Fruit fly (Drosophila melanogaster) whole organism, embryonic: Measurements from ENCODE around the gene CG7276.

ENCODE experiments used
- Abd-B ChIP-seq: fragments of 200-800 bp; sonication (Bioruptor generic); optimal IDR thresholded peaks from 2 replicates; lab custom pipeline; 2018; ENCODE audit warnings: missing biosample characterization, mild to moderate bottlenecking, missing genetic modification characterization, moderate library complexity
- B-H2 ChIP-seq: fragments of 200-800 bp; sonication (Bioruptor generic); optimal IDR thresholded peaks from 2 replicates; lab custom pipeline; 2018; ENCODE audit warnings: missing biosample characterization, mild to moderate bottlenecking, missing genetic modification characterization
- BtbVII ChIP-seq: fragments of 200-800 bp; sonication (Bioruptor generic); optimal IDR thresholded peaks from 3 replicates; lab custom pipeline; 2017; ENCODE audit warnings: missing biosample characterization, mild to moderate bottlenecking, missing genetic modification characterization
- CG12236 ChIP-seq: fragments of 200-800 bp; sonication (Bioruptor generic); optimal IDR thresholded peaks from 2 replicates; lab custom pipeline; 2016; ENCODE audit warnings: missing biosample characterization, missing genetic modification characterization
- CG12391 ChIP-seq: fragments of 200-800 bp; sonication (Bioruptor generic); optimal IDR thresholded peaks from 3 replicates; lab custom pipeline; 2018; ENCODE audit warnings: missing biosample characterization, mild to moderate bottlenecking, missing genetic modification characterization, moderate library complexity
- CG14014 ChIP-seq: fragments of 200-800 bp; sonication (Bioruptor generic); IDR thresholded peaks from 2 replicates; pipeline ENCODE4 v1.3.6; 2022; ENCODE audit warnings: missing biosample characterization, missing genetic modification characterization
- CG14667 ChIP-seq: fragments of 200-800 bp; sonication (Bioruptor generic); IDR thresholded peaks from 2 replicates; pipeline ENCODE4 v1.3.6; 2022; ENCODE audit warnings: missing biosample characterization, missing genetic modification characterization
- CG15269 ChIP-seq: fragments of 200-800 bp; sonication (Bioruptor generic); optimal IDR thresholded peaks from 2 replicates; lab custom pipeline; 2018; ENCODE audit warnings: missing biosample characterization, mild to moderate bottlenecking, missing genetic modification characterization, moderate library complexity
- CG17361 ChIP-seq: fragments of 200-800 bp; sonication (Bioruptor generic); IDR thresholded peaks from 3 replicates; pipeline ENCODE4 v1.3.6; 2022; ENCODE audit warnings: missing biosample characterization, missing genetic modification characterization
- CG18476 ChIP-seq: fragments of 200-800 bp; sonication (Bioruptor generic); optimal IDR thresholded peaks from 2 replicates; lab custom pipeline; 2016; ENCODE audit warnings: missing biosample characterization, mild to moderate bottlenecking, missing genetic modification characterization
- CG2678 ChIP-seq: fragments of 200-800 bp; sonication (Bioruptor generic); optimal IDR thresholded peaks from 3 replicates; lab custom pipeline; 2019; ENCODE audit warnings: missing biosample characterization, mild to moderate bottlenecking, missing genetic modification characterization, moderate library complexity
- CG30403 ChIP-seq: fragments of 200-800 bp; sonication (Bioruptor generic); optimal IDR thresholded peaks from 3 replicates; lab custom pipeline; 2016; ENCODE audit warnings: missing biosample characterization, missing genetic modification characterization
- CG3163 ChIP-seq: fragments of 200-800 bp; sonication (Bioruptor generic); optimal IDR thresholded peaks from 3 replicates; lab custom pipeline; 2016; ENCODE audit warnings: missing biosample characterization, missing genetic modification characterization
- CG4282 ChIP-seq: fragments of 200-800 bp; sonication (Bioruptor generic); optimal IDR thresholded peaks from 2 replicates; lab custom pipeline; 2016; ENCODE audit warnings: missing biosample characterization, missing genetic modification characterization
- CG43689 ChIP-seq: fragments of 200-800 bp; sonication (Bioruptor generic); IDR thresholded peaks from 2 replicates; pipeline ENCODE4 v1.3.6; 2022; ENCODE audit warnings: missing biosample characterization, missing genetic modification characterization
- CG6272 ChIP-seq: fragments of 200-800 bp; sonication (Bioruptor generic); IDR thresholded peaks from 2 replicates; pipeline ENCODE4 v1.3.6; 2022; ENCODE audit warnings: missing biosample characterization, missing genetic modification characterization
- CG6689 ChIP-seq: fragments of 200-800 bp; sonication (Bioruptor generic); IDR thresholded peaks from 2 replicates; pipeline ENCODE4 v1.3.6; 2022; ENCODE audit warnings: missing biosample characterization, missing genetic modification characterization
- CG8924 ChIP-seq: fragments of 200-800 bp; optimal IDR thresholded peaks from 3 replicates; lab custom pipeline; 2019; ENCODE audit warnings: missing biosample characterization, mild to moderate bottlenecking, missing genetic modification characterization, moderate library complexity
- E2f1 ChIP-seq: fragments of 200-800 bp; sonication (Bioruptor generic); IDR thresholded peaks from 2 replicates; pipeline ENCODE4 v1.3.6; 2022; ENCODE audit warnings: missing biosample characterization, missing genetic modification characterization
- E2f2 ChIP-seq: fragments of 200-800 bp; sonication (Bioruptor generic); IDR thresholded peaks from 2 replicates; pipeline ENCODE4 v1.3.6; 2022; ENCODE audit warnings: missing biosample characterization, missing genetic modification characterization
- Fer1 ChIP-seq: fragments of 200-800 bp; sonication (Bioruptor generic); optimal IDR thresholded peaks from 2 replicates; lab custom pipeline; 2017; ENCODE audit warnings: missing biosample characterization, mild to moderate bottlenecking, missing genetic modification characterization
- Fer2 ChIP-seq: fragments of 200-800 bp; sonication (Bioruptor generic); optimal IDR thresholded peaks from 2 replicates; lab custom pipeline; 2018; ENCODE audit warnings: missing biosample characterization, mild to moderate bottlenecking, missing genetic modification characterization, moderate library complexity
- HHEX ChIP-seq: fragments of 200-800 bp; sonication (Bioruptor generic); optimal IDR thresholded peaks from 3 replicates; lab custom pipeline; 2017; ENCODE audit warnings: missing biosample characterization, mild to moderate bottlenecking, missing genetic modification characterization, missing genetic modification reagents
- HLHmδ ChIP-seq: fragments of 200-800 bp; sonication (Bioruptor generic); optimal IDR thresholded peaks from 2 replicates; lab custom pipeline; 2018; ENCODE audit warnings: missing biosample characterization, mild to moderate bottlenecking, missing genetic modification characterization, moderate library complexity
- Opbp ChIP-seq: fragments of 200-800 bp; sonication (Bioruptor generic); IDR thresholded peaks from 3 replicates; pipeline ENCODE4 v1.3.6; 2022; ENCODE audit warnings: missing biosample characterization, missing genetic modification characterization; ENCODE audit not compliant: partially characterized antibody
- PHDP ChIP-seq: fragments of 200-800 bp; sonication (Bioruptor generic); optimal IDR thresholded peaks from 3 replicates; lab custom pipeline; 2018; ENCODE audit warnings: missing biosample characterization, mild to moderate bottlenecking, missing genetic modification characterization, moderate library complexity
- Pdp1 ChIP-seq, 2 experiments: fragments of 200-800 bp; sonication (Bioruptor generic); optimal IDR thresholded peaks; 3 replicates each; lab custom pipeline; 2016; ENCODE audit warnings: missing biosample characterization in 2 of 2, missing genetic modification characterization in 2 of 2, mild to moderate bottlenecking in 1 of 2, moderate library complexity in 1 of 2
- Rfx ChIP-seq: fragments of 200-800 bp; sonication (Bioruptor generic); IDR thresholded peaks from 2 replicates; pipeline ENCODE4 v1.3.6; 2022; ENCODE audit warnings: missing biosample characterization, missing genetic modification characterization
- Sry-δ ChIP-seq: fragments of 200-800 bp; sonication (Bioruptor generic); optimal IDR thresholded peaks from 2 replicates; lab custom pipeline; 2016; ENCODE audit warnings: missing biosample characterization, missing genetic modification characterization
- Trl ChIP-seq, 3 experiments: fragments of >200 bp in 2 of 3; fragments of 200-800 bp in 1 of 3; sonication (Bioruptor generic) in 1 of 3; optimal IDR thresholded peaks; 2 replicates in 1 of 3; 3 replicates in 2 of 3; lab custom pipeline; 2016 to 2017; ENCODE audit warnings: missing biosample characterization in 1 of 3, missing genetic modification characterization in 1 of 3
- Xrp1 ChIP-seq: fragments of 200-800 bp; sonication (Bioruptor generic); IDR thresholded peaks from 2 replicates; pipeline ENCODE4 v1.3.6; 2022; ENCODE audit warnings: missing biosample characterization, missing genetic modification characterization
- YL-1 ChIP-seq: fragments of 200-800 bp; sonication (Bioruptor generic); optimal IDR thresholded peaks from 3 replicates; lab custom pipeline; 2017; ENCODE audit warnings: missing biosample characterization, mild to moderate bottlenecking, missing genetic modification characterization
- aop ChIP-seq: fragments of 200-800 bp; sonication (Bioruptor generic); IDR thresholded peaks from 2 replicates; pipeline ENCODE4 v1.3.6; 2022; ENCODE audit warnings: missing biosample characterization, missing genetic modification characterization
- ap ChIP-seq: fragments of 200-800 bp; sonication (Bioruptor generic); IDR thresholded peaks from 2 replicates; pipeline ENCODE4 v1.3.6; 2022; ENCODE audit warnings: missing biosample characterization, missing genetic modification characterization
- ase ChIP-seq: fragments of 200-800 bp; sonication (Bioruptor generic); IDR thresholded peaks from 3 replicates; pipeline ENCODE4 v1.3.6; 2022; ENCODE audit warnings: missing biosample characterization, missing genetic modification characterization
- cwo ChIP-seq: fragments of 200-800 bp; sonication (Bioruptor generic); optimal IDR thresholded peaks from 3 replicates; lab custom pipeline; 2017; ENCODE audit warnings: missing biosample characterization, missing genetic modification characterization, mild to moderate bottlenecking, moderate library complexity, missing genetic modification reagents
- dan ChIP-seq: fragments of 200-800 bp; sonication (Bioruptor generic); IDR thresholded peaks from 2 replicates; pipeline ENCODE4 v1.3.6; 2022; ENCODE audit warnings: missing biosample characterization, missing genetic modification characterization
- gcm2 ChIP-seq: fragments of 200-800 bp; sonication (Bioruptor generic); optimal IDR thresholded peaks from 2 replicates; lab custom pipeline; 2016; ENCODE audit warnings: missing biosample characterization, missing genetic modification characterization
- grn ChIP-seq: fragments of 200-800 bp; sonication (Bioruptor generic); optimal IDR thresholded peaks from 3 replicates; lab custom pipeline; 2017; ENCODE audit warnings: missing biosample characterization, missing genetic modification characterization
- ind ChIP-seq: fragments of 200-800 bp; sonication (Bioruptor generic); optimal IDR thresholded peaks from 3 replicates; lab custom pipeline; 2016; ENCODE audit warnings: missing biosample characterization, missing genetic modification characterization
- lov ChIP-seq, 2 experiments: fragments of 200-800 bp in 1 of 2; fragments of >200 bp in 1 of 2; sonication (Bioruptor generic) in 1 of 2; IDR thresholded peaks in 1 of 2; optimal IDR thresholded peaks in 1 of 2; 2 replicates in 1 of 2; 3 replicates in 1 of 2; pipeline versions ENCODE4 v1.3.6 to Lab custom; 2017 to 2022; ENCODE audit warnings: missing biosample characterization in 1 of 2, missing genetic modification characterization in 1 of 2
- oc ChIP-seq: fragments of 200-800 bp; sonication (Bioruptor generic); optimal IDR thresholded peaks from 2 replicates; lab custom pipeline; 2018; ENCODE audit warnings: missing biosample characterization, mild to moderate bottlenecking, missing genetic modification characterization, moderate library complexity
- odd ChIP-seq: fragments of 200-800 bp; sonication (Bioruptor generic); optimal IDR thresholded peaks from 2 replicates; lab custom pipeline; 2017; ENCODE audit warnings: missing biosample characterization, mild to moderate bottlenecking, missing genetic modification characterization
- otp ChIP-seq: fragments of 200-800 bp; sonication (Bioruptor generic); IDR thresholded peaks from 3 replicates; pipeline ENCODE4, ENCODE4 v1.3.6; 2022; ENCODE audit warnings: missing biosample characterization, missing genetic modification characterization
- pros ChIP-seq: fragments of 200-800 bp; sonication (Bioruptor generic); optimal IDR thresholded peaks from 3 replicates; lab custom pipeline; 2019; ENCODE audit warnings: missing biosample characterization, mild to moderate bottlenecking, missing genetic modification characterization, moderate library complexity
- row ChIP-seq: fragments of 200-800 bp; sonication (Bioruptor generic); IDR thresholded peaks from 3 replicates; pipeline ENCODE4 v1.3.6; 2022; ENCODE audit warnings: missing biosample characterization, missing genetic modification characterization
- schlank ChIP-seq: fragments of 200-800 bp; sonication (Bioruptor generic); optimal IDR thresholded peaks from 2 replicates; lab custom pipeline; 2018; ENCODE audit warnings: missing biosample characterization, mild to moderate bottlenecking, missing genetic modification characterization
- sna ChIP-seq: fragments of 200-800 bp; sonication (Bioruptor generic); IDR thresholded peaks from 2 replicates; pipeline ENCODE4 v1.3.6; 2022; ENCODE audit warnings: missing biosample characterization, missing genetic modification characterization; ENCODE audit not compliant: partially characterized antibody
- vnd ChIP-seq: fragments of 200-800 bp; sonication (Bioruptor generic); IDR thresholded peaks from 3 replicates; pipeline ENCODE4 v1.3.6; 2022; ENCODE audit warnings: missing biosample characterization, missing genetic modification characterization; ENCODE audit not compliant: partially characterized antibody

Gene CG7276

DNA sequence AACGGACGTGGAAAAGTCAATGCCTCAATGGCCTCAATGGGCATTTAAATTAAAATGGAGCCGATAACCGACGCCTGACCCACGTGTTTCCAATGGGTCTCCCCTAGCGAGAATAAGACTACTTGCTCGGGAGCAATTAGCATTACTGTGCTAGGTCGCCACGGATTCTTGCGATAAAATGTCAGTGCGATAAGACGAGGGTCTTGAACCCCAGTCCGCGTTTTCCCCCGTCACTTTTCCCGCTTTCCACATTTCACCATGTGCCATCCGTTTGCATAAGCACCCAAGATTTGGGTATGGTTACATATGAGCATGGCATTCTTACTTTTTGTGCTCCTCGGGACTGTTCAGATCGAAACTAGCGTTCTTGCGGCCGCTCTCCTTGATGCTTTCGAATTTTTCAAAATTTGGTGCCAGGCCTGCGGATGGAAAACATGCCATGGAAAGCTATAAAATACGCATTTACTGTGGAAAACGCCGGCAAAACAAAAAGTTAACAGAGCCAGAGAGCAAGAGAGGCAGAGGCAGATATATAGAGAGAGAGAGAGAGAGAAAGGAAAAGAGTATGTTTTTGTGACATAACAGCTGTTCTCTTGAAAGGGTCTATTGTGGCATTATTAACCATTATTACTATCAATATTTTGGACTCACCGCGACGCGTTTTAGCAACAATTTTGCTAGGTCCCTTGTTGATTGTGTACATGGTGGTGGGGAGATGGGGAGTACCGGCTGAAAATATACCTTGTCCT is 9.3 kb downstream of the CG7276 start (continued):
- no peak for TF ChIP-seq HHEX (GFP tag; lab: Kevin White, UChicago)
- TF ChIP-seq BtbVII (GFP tag; lab: Kevin White, UChicago), result no peak
- TF ChIP-seq ase (GFP tag; lab: Robert Waterston, UW), result no peak
- TF ChIP-seq row (GFP tag; lab: Robert Waterston, UW), result no peak
- TF ChIP-seq odd (GFP tag; lab: Kevin White, UChicago), result no peak
- TF ChIP-seq pros (GFP tag; lab: Kevin White, UChicago), result peak; percentile 2
- TF ChIP-seq schlank (tag; lab: Kevin White, UChicago), result no peak
- TF ChIP-seq CG12391 (tag; lab: Kevin White, UChicago), result no peak
- TF ChIP-seq CG14667 (GFP tag; lab: Robert Waterston, UW), result no peak
- peak; percentile 15 for TF ChIP-seq cwo
- no peak for TF ChIP-seq CG6272
- no peak for TF ChIP-seq CG4282 (GFP tag; lab: Kevin White, UChicago)
- TF ChIP-seq sna (GFP tag; lab: Robert Waterston, UW), result no peak
- TF ChIP-seq E2f1 (GFP tag; lab: Robert Waterston, UW), result no peak
- TF ChIP-seq CG6689 (GFP tag; lab: Robert Waterston, UW), result no peak
- TF ChIP-seq CG17361 (GFP tag; lab: Robert Waterston, UW), result no peak
- TF ChIP-seq YL-1, result no peak
- no peak for TF ChIP-seq Sry-δ (GFP tag; lab: Kevin White, UChicago)
- TF ChIP-seq Xrp1 (GFP tag; lab: Robert Waterston, UW), result 0 out of 2 replicates have a peak, but pooled peaks have one; percentile 4
- TF ChIP-seq CG15269, result no peak
- peak in 1 of 2 experiments; percentile 90 for TF ChIP-seq Pdp1 (GFP tag; optimal IDR thresholded peaks at IDR 0.05; lab: Kevin White, UChicago)
- no peak for TF ChIP-seq gcm2 (GFP tag; lab: Kevin White, UChicago)
- TF ChIP-seq Opbp, result 0 out of 3 replicates have a peak, but pooled peaks have one; percentile 10
- no peak for TF ChIP-seq oc (tag; lab: Kevin White, UChicago)
- no peak for TF ChIP-seq HLHmδ (GFP tag; lab: Kevin White, UChicago)
- no peak for TF ChIP-seq CG2678 (tag; lab: Kevin White, UChicago)
- TF ChIP-seq E2f2 (GFP tag; lab: Robert Waterston, UW), result no peak
- peak; percentile 95 to 97 for TF ChIP-seq Trl (optimal IDR thresholded peaks at IDR 0.05; lab: Kevin White, UChicago)
- no peak for TF ChIP-seq Trl (GFP tag; optimal IDR thresholded peaks at IDR 0.05; lab: Kevin White, UChicago)
- no peak for TF ChIP-seq Abd-B
- TF ChIP-seq CG18476 (GFP tag; lab: Kevin White, UChicago), result no peak
- no peak for TF ChIP-seq otp
- no peak for TF ChIP-seq aop (GFP tag; lab: Robert Waterston, UW)
- TF ChIP-seq CG8924 (tag; lab: Kevin White, UChicago), result no peak
- no peak for TF ChIP-seq Fer1 (GFP tag; lab: Kevin White, UChicago)
- TF ChIP-seq dan (GFP tag; lab: Robert Waterston, UW), result no peak
- TF ChIP-seq Rfx (GFP tag; lab: Robert Waterston, UW), result no peak
- TF ChIP-seq PHDP (tag; lab: Kevin White, UChicago), result no peak
- no peak for TF ChIP-seq CG30403 (GFP tag; lab: Kevin White, UChicago)
- no peak for TF ChIP-seq lov (optimal IDR thresholded peaks at IDR 0.05; lab: Kevin White, UChicago)
- no peak for TF ChIP-seq lov (GFP tag; IDR thresholded peaks at IDR 0.05; lab: Robert Waterston, UW)
- TF ChIP-seq Fer2 (tag; lab: Kevin White, UChicago), result no peak
- no peak for TF ChIP-seq B-H2 (GFP tag; lab: Kevin White, UChicago)
- TF ChIP-seq CG12236 (GFP tag; lab: Kevin White, UChicago), result no peak
- no peak for TF ChIP-seq CG14014 (GFP tag; lab: Robert Waterston, UW)
- no peak for TF ChIP-seq ind (GFP tag; lab: Kevin White, UChicago)
- no peak for TF ChIP-seq vnd (GFP tag; lab: Robert Waterston, UW)
- peak; percentile 11 for TF ChIP-seq CG3163 (GFP tag; lab: Kevin White, UChicago)
- no peak for TF ChIP-seq ap (GFP tag; lab: Robert Waterston, UW)
- TF ChIP-seq CG43689 (GFP tag; lab: Robert Waterston, UW), result no peak
- no peak for TF ChIP-seq grn (GFP tag; lab: Kevin White, UChicago)
